Worm (Caenorhabditis elegans): Measurements from ENCODE around the gene srj-52.

Gene srj-52

DNA sequence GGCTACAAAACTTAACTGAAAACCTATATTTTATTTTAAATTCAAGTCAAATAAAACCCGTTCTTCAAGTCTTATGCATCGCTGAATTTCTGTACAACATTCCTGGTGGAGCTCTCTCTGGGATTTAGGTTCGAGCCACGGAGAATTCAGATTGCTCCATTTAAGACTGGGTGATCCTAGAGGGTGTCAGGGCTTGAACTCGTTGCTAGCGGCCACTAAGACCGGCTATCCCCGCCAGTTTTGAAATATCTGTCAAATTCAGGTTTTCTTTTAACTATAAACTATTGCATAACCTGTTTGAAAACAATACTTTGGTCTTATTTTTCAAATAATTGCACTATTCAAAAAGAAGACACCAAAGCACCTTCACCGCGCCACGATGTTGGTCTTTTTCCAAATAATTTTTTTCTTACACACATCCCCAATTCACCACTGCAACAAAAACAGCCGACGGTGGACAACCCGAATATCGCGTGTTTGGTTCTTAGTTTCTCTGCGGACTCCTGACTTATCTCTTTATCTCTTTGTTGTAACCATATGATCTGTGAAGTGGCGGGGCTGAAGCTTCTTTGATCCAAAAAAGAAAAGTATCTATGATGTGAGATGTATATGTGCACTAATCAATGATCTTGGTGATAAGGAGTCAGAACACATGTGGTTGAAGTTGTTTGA lies 33.1 kb upstream of the srj-52 start (continued):
- TF ChIP-seq ZK185.1 (tag; optimal IDR thresholded peaks at IDR 0.05; ENCODE audit: poor library complexity, severe bottlenecking) (peak; percentile 29), ztf-22 (GFP tag; optimal IDR thresholded peaks at IDR 0.05) (peak; percentile 42), F57C9.4 (tag; optimal IDR thresholded peaks at IDR 0.05) (peak; percentile 8), cebp-1 (GFP tag; IDR thresholded peaks at IDR 0.05) (no peak), cebp-1 (tag; optimal IDR thresholded peaks at IDR 0.05) (peak; percentile 44), lin-40 (tag; optimal IDR thresholded peaks at IDR 0.05) (peak; percentile 24), attf-5 (GFP tag; optimal IDR thresholded peaks at IDR 0.05) (peak; percentile 22), chd-7 (tag; optimal IDR thresholded peaks at IDR 0.05) (peak; percentile 54), dpl-1 (GFP tag; optimal IDR thresholded peaks at IDR 0.05) (no peak), B0336.3 (GFP tag; IDR thresholded peaks at IDR 0.05) (peak; percentile 66)

DNA sequence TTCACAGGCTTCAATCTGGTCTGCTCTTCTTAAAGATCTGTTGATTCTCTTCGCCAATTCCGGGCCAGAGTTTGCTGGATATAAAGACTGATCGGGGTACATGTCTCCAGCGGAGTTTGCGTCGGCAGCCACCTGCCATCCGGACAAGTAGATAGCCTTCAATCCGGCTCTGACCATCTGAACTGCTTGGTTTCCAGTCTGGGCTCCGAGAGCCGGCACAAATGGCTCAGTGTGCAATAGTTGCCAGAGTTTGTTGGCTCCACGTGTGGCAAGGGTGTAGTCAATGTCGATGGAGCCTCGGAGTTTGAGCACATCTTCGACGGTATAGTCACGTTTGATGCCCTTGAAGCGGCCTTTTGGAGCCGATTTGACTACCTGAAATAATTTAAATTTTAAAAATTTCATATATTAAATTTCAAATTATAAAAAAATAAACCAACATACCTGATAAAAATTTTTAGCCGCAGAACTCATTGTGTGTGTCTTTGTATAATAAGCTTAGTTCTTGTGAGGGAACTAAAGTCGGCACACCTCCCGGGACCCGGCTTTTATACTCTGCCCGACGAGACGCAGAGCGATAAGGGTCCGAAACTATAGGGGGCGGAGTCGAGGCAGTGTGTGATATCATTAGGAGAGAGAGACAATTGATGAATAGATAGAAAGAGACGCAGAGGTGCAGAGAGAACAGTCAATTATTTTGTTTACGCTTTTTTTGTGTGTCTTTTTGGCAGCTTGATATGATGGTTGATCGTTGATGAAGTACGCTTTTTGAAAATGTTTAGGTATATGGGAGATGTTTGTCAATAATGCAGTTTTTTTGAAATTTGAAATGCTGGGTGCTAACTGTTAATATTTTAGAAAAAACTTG lies 31.9 kb upstream of the srj-52 start, which contains the start of the genes icl-1 and srh-2:
Gene icl-1 (minus strand): TSS at position 521 of the 868 bp plus-strand sequence.
Gene srh-2 (plus strand): TSS at position 818 of the 868 bp plus-strand sequence.
- TF ChIP-seq B0035.1 (tag; optimal IDR thresholded peaks at IDR 0.05), result peak; percentile 39
- TF ChIP-seq nhr-179 (tag; optimal IDR thresholded peaks at IDR 0.05), result no peak
- TF ChIP-seq chd-7 (tag; optimal IDR thresholded peaks at IDR 0.05), result peak; percentile 42
- TF ChIP-seq unc-62 (GFP tag; optimal IDR thresholded peaks at IDR 0.05), result no peak
- TF ChIP-seq madf-6 (GFP tag; IDR thresholded peaks at IDR 0.05), result no peak
- TF ChIP-seq hmg-1.2 (GFP tag; IDR thresholded peaks at IDR 0.05), result peak; percentile 37; the same call in 1 of the 2 replicates
- TF ChIP-seq rcor-1 (GFP tag; IDR thresholded peaks at IDR 0.05), result 0 out of 2 replicates have a peak, but pooled peaks have one; percentile 36
- TF ChIP-seq ztf-26 (tag; optimal IDR thresholded peaks at IDR 0.05), result peak; percentile 72
- TF ChIP-seq B0336.3 (GFP tag; IDR thresholded peaks at IDR 0.05), result peak; percentile 74; the same call in 1 of the 2 replicates
- TF ChIP-seq xnd-1 (tag; optimal IDR thresholded peaks at IDR 0.05), result no peak
- TF ChIP-seq ztf-28 (GFP tag; IDR thresholded peaks at IDR 0.05), result 0 out of 2 replicates have a peak, but pooled peaks have one; percentile 46
- peak; percentile 79 for TF ChIP-seq zfh-2 (GFP tag; conservative IDR thresholded peaks at IDR 0.05)
- no peak for TF ChIP-seq F55B11.4 (tag; optimal IDR thresholded peaks at IDR 0.05; ENCODE audit: borderline replicate concordance, insufficient read depth)
- peak; percentile 73 for TF ChIP-seq K11D2.4 (GFP tag; IDR thresholded peaks at IDR 0.05)
- TF ChIP-seq rec-8 (tag; optimal IDR thresholded peaks at IDR 0.05), result peak in 1 of 2 experiments; percentile 41
- TF ChIP-seq egl-44 (GFP tag; IDR thresholded peaks at IDR 0.05), result no peak
- TF ChIP-seq F39B2.1 (GFP tag; IDR thresholded peaks at IDR 0.05), result no peak
- no peak for TF ChIP-seq Y67H2A.10 (GFP tag; conservative IDR thresholded peaks at IDR 0.05)
- TF ChIP-seq nfyb-1 (GFP tag; IDR thresholded peaks at IDR 0.05), result peak; percentile 68
- TF ChIP-seq dox-1 (GFP tag; IDR thresholded peaks at IDR 0.05), result peak; percentile 64
- peak; percentile 68 for TF ChIP-seq dpff-1 (tag; optimal IDR thresholded peaks at IDR 0.05)
- peak; percentile 97 for TF ChIP-seq ama-1 (optimal IDR thresholded peaks at IDR 0.05)
- TF ChIP-seq ama-1 (GFP tag; optimal IDR thresholded peaks at IDR 0.05), result no peak
- TF ChIP-seq ztf-25 (GFP tag; IDR thresholded peaks at IDR 0.05), result 0 out of 2 replicates have a peak, but pooled peaks have one; percentile 46
- TF ChIP-seq ceh-79 (tag; optimal IDR thresholded peaks at IDR 0.05), result peak; percentile 76
- no peak for TF ChIP-seq hrde-1 (tag; optimal IDR thresholded peaks at IDR 0.05; ENCODE audit: borderline replicate concordance)
- peak; percentile 87 for TF ChIP-seq Y53G8AR.9 (GFP tag; conservative IDR thresholded peaks at IDR 0.05)
- peak; percentile 13 for TF ChIP-seq nhr-80 (tag; optimal IDR thresholded peaks at IDR 0.05)
- peak; percentile 56 for TF ChIP-seq mcd-1 (GFP tag; IDR thresholded peaks at IDR 0.05)
- TF ChIP-seq lir-1 (GFP tag; conservative IDR thresholded peaks at IDR 0.05), result 0 out of 2 replicates have a peak, but pooled peaks have one; percentile 12
- TF ChIP-seq gei-17 (GFP tag; optimal IDR thresholded peaks at IDR 0.05), result peak; percentile 35
- peak; percentile 61 for TF ChIP-seq athp-1 (tag; optimal IDR thresholded peaks at IDR 0.05)
- TF ChIP-seq madf-10 (tag; optimal IDR thresholded peaks at IDR 0.05), result peak; percentile 43
- TF ChIP-seq tbp1 (GFP tag; optimal IDR thresholded peaks at IDR 0.05), result peak; percentile 10
- no peak; the same call in 1 of the 2 replicates for TF ChIP-seq cebp-1 (GFP tag; IDR thresholded peaks at IDR 0.05)
- TF ChIP-seq cebp-1 (tag; optimal IDR thresholded peaks at IDR 0.05), result peak; percentile 70
- TF ChIP-seq pha-4 (tag; optimal IDR thresholded peaks at IDR 0.05), result peak; percentile 60
- peak; percentile 28 for TF ChIP-seq F22D6.2 (tag; optimal IDR thresholded peaks at IDR 0.05)

Data from whole organism, young adult.